Fruit fly (Drosophila melanogaster): ENCODE results near the gene CG33116.

The CG33116 gene

dm6 chr2L:19533247-19533646 lies at the start of gene CG33116 (continued):
- no peak for TF ChIP-seq prd (optimal IDR thresholded peaks at IDR 0.05)
- TF ChIP-seq prd (GFP tag; IDR thresholded peaks at IDR 0.05), result peak; percentile 76
- TF ChIP-seq en (GFP tag; optimal IDR thresholded peaks at IDR 0.05), result peak; percentile 75
- no peak for TF ChIP-seq Gsc (GFP tag; IDR thresholded peaks at IDR 0.05)
- TF ChIP-seq mirr (GFP tag; optimal IDR thresholded peaks at IDR 0.05), result peak; percentile 34
- peak; percentile 12 for TF ChIP-seq kni (GFP tag; optimal IDR thresholded peaks at IDR 0.05)
- peak; percentile 26 for TF ChIP-seq ab (GFP tag; optimal IDR thresholded peaks at IDR 0.05)
- peak; percentile 66 to 80 for TF ChIP-seq bsh (GFP tag; optimal IDR thresholded peaks at IDR 0.05)
- 0 out of 2 replicates have a peak, but pooled peaks have one; percentile 32 for TF ChIP-seq CG10959 (GFP tag; IDR thresholded peaks at IDR 0.05)
- no peak for TF ChIP-seq CG1832 (GFP tag; optimal IDR thresholded peaks at IDR 0.05)
- peak; percentile 77 for TF ChIP-seq CG11723 (GFP tag; optimal IDR thresholded peaks at IDR 0.05)
- peak; percentile 35; the same call in 1 of the 2 replicates for TF ChIP-seq Dref (GFP tag; IDR thresholded peaks at IDR 0.05)
- TF ChIP-seq cato (GFP tag; optimal IDR thresholded peaks at IDR 0.05; ENCODE audit: borderline replicate concordance), result peak; percentile 51
- TF ChIP-seq bowl (GFP tag; IDR thresholded peaks at IDR 0.05), result 0 out of 2 replicates have a peak, but pooled peaks have one; percentile 52
- no peak for TF ChIP-seq HLH4C (GFP tag; IDR thresholded peaks at IDR 0.05; ENCODE audit: partially characterized antibody)
- peak; percentile 52 for TF ChIP-seq CG4707 (GFP tag; optimal IDR thresholded peaks at IDR 0.05)
- peak; percentile 65 for TF ChIP-seq Aef1 (GFP tag; IDR thresholded peaks at IDR 0.05)
- TF ChIP-seq dpn (GFP tag; optimal IDR thresholded peaks at IDR 0.05), result peak; percentile 86 to 87
- TF ChIP-seq Antp (GFP tag; optimal IDR thresholded peaks at IDR 0.05), result peak; percentile 88
- peak; percentile 76 for TF ChIP-seq CG13424 (tag; optimal IDR thresholded peaks at IDR 0.05)
- peak; percentile 76 for TF ChIP-seq cg (GFP tag; optimal IDR thresholded peaks at IDR 0.05)
- TF ChIP-seq Xbp1 (GFP tag; optimal IDR thresholded peaks at IDR 0.05), result peak; percentile 89
- no peak for TF ChIP-seq sr (GFP tag; IDR thresholded peaks at IDR 0.05)
- TF ChIP-seq CG4424 (GFP tag; optimal IDR thresholded peaks at IDR 0.05), result peak; percentile 86
- TF ChIP-seq CG7839 (tag; optimal IDR thresholded peaks at IDR 0.05), result peak; percentile 79
- TF ChIP-seq Atf3 (GFP tag; optimal IDR thresholded peaks at IDR 0.05), result peak; percentile 70
- peak; percentile 38 for TF ChIP-seq Vsx1 (GFP tag; optimal IDR thresholded peaks at IDR 0.05)
- TF ChIP-seq CG9932 (GFP tag; IDR thresholded peaks at IDR 0.05), result peak; percentile 85
- no peak for TF ChIP-seq zen2 (GFP tag; IDR thresholded peaks at IDR 0.05; ENCODE audit: partially characterized antibody)
- no peak for TF ChIP-seq hth (optimal IDR thresholded peaks at IDR 0.05)
- TF ChIP-seq CG6813 (GFP tag; optimal IDR thresholded peaks at IDR 0.05), result peak; percentile 72
- peak; percentile 42 for TF ChIP-seq CG8359 (GFP tag; optimal IDR thresholded peaks at IDR 0.05; ENCODE audit: borderline replicate concordance)
- TF ChIP-seq CG2199 (GFP tag; IDR thresholded peaks at IDR 0.05), result peak; percentile 89; the same call in 2 of the 3 replicates
- peak; percentile 72 for TF ChIP-seq gcm (GFP tag; optimal IDR thresholded peaks at IDR 0.05)
- peak; percentile 56 for TF ChIP-seq jing (GFP tag; optimal IDR thresholded peaks at IDR 0.05)
- TF ChIP-seq tx (GFP tag; optimal IDR thresholded peaks at IDR 0.05), result peak; percentile 79
- peak; percentile 87 for TF ChIP-seq tin (GFP tag; optimal IDR thresholded peaks at IDR 0.05)
- TF ChIP-seq bbx (GFP tag; IDR thresholded peaks at IDR 0.05; ENCODE audit: partially characterized antibody), result peak; percentile 58
- peak; percentile 81 for TF ChIP-seq Chrac-16 (GFP tag; optimal IDR thresholded peaks at IDR 0.05)
- TF ChIP-seq Atf6 (GFP tag; IDR thresholded peaks at IDR 0.05), result peak; percentile 83
- peak; percentile 73 for TF ChIP-seq Six4 (GFP tag; optimal IDR thresholded peaks at IDR 0.05)
- peak; percentile 68; the same call in 1 of the 3 replicates for TF ChIP-seq H15 (GFP tag; IDR thresholded peaks at IDR 0.05)
- TF ChIP-seq CG7556 (GFP tag; optimal IDR thresholded peaks at IDR 0.05), result peak; percentile 79
- TF ChIP-seq CG34376 (GFP tag; optimal IDR thresholded peaks at IDR 0.05), result peak; percentile 61
- no peak for TF ChIP-seq nau (GFP tag; optimal IDR thresholded peaks at IDR 0.05)
- peak; percentile 85 for TF ChIP-seq CG12391 (tag; optimal IDR thresholded peaks at IDR 0.05)
- TF ChIP-seq gro (GFP tag; optimal IDR thresholded peaks at IDR 0.05), result peak; percentile 86
- TF ChIP-seq CG11560 (tag; IDR thresholded peaks at IDR 0.05), result peak; percentile 42; the same call in 1 of the 3 replicates
- no peak for TF ChIP-seq yki (optimal IDR thresholded peaks at IDR 0.05)
- TF ChIP-seq ftz-f1 (GFP tag; optimal IDR thresholded peaks at IDR 0.05), result peak; percentile 39
- TF ChIP-seq crc (GFP tag; optimal IDR thresholded peaks at IDR 0.05), result peak; percentile 68
